Worm (Caenorhabditis elegans) whole organism, L4 larva: Measurements from ENCODE around the gene anmt-3.
A peak's percentile ranks its signal among the peaks of the same experiment; 100 is the strongest.

Experiments used
- F37D6.2 ChIP-seq: sonication (generic microtip); optimal IDR thresholded peaks from 2 replicates; lab custom pipeline; 2016; ENCODE audit warnings: mild to moderate bottlenecking, missing genetic modification characterization, missing compliant biosample characterization
- T26A8.4 ChIP-seq: fragments of 200-800 bp; sonication (Bioruptor generic); IDR thresholded peaks from 2 replicates; pipeline ENCODE4 v1.3.6; 2022; ENCODE audit warnings: missing genetic modification characterization, missing compliant biosample characterization
- Y105C5A.15 ChIP-seq: fragments of 200-800 bp; sonication (Bioruptor generic); IDR thresholded peaks from 2 replicates; pipeline ENCODE4 v1.3.6; 2022; ENCODE audit warnings: missing genetic modification characterization, missing compliant biosample characterization
- Y48G9A.11 ChIP-seq: fragments of 200-800 bp; sonication (Bioruptor generic); IDR thresholded peaks from 2 replicates; pipeline ENCODE4 v1.3.6; 2022; ENCODE audit warnings: missing genetic modification reagents, missing genetic modification characterization, missing compliant biosample characterization
- ZK337.2 ChIP-seq: fragments of 200-800 bp; sonication (Bioruptor generic); IDR thresholded peaks from 2 replicates; pipeline ENCODE4 v1.3.6; 2022; ENCODE audit warnings: missing genetic modification reagents, missing genetic modification characterization, missing compliant biosample characterization
- aha-1 ChIP-seq: fragments of 150-350 bp; peaks from one replicate; lab custom pipeline; 2014; ENCODE audit warnings: missing biosample characterization, missing genetic modification characterization
- ama-1 ChIP-seq: fragments of 150-350 bp; optimal IDR thresholded peaks from 2 replicates; lab custom pipeline; 2014; ENCODE audit warnings: inconsistent platforms, mixed read lengths
- arid-1 ChIP-seq: fragments of 200-800 bp; sonication (Bioruptor generic); conservative IDR thresholded peaks from 2 replicates; pipeline ENCODE4 v1.3.6; 2022; ENCODE audit warnings: missing genetic modification reagents, missing genetic modification characterization, missing compliant biosample characterization
- attf-4 ChIP-seq: sonication (generic microtip); optimal IDR thresholded peaks from 3 replicates; lab custom pipeline; 2017; ENCODE audit warnings: missing biosample characterization, missing genetic modification characterization
- ceh-28 ChIP-seq: fragments of 150-350 bp; optimal IDR thresholded peaks from 2 replicates; lab custom pipeline; 2014; ENCODE audit warnings: missing biosample characterization, missing genetic modification reagents, missing genetic modification characterization
- ceh-32 ChIP-seq: sonication (generic microtip); optimal IDR thresholded peaks from 2 replicates; lab custom pipeline; 2016; ENCODE audit warnings: mild to moderate bottlenecking, missing genetic modification characterization, missing compliant biosample characterization; ENCODE audit not compliant: poor library complexity
- ces-1 ChIP-seq: fragments of 150-350 bp; sonication (generic microtip); optimal IDR thresholded peaks from 4 replicates; lab custom pipeline; 2014; ENCODE audit warnings: missing biosample characterization, missing genetic modification reagents, missing genetic modification characterization
- dmd-6 ChIP-seq: fragments of 200-800 bp; sonication (Bioruptor generic); IDR thresholded peaks from 2 replicates; pipeline ENCODE4 v1.3.6; 2022; ENCODE audit warnings: missing genetic modification reagents, missing genetic modification characterization, missing compliant biosample characterization
- dmd-9 ChIP-seq: fragments of 200-800 bp; sonication (Bioruptor generic); IDR thresholded peaks from 2 replicates; pipeline ENCODE4 v1.3.6; 2022; ENCODE audit warnings: missing genetic modification reagents, missing genetic modification characterization, missing compliant biosample characterization
- egl-43 ChIP-seq: fragments of 200-800 bp; sonication (Bioruptor generic); IDR thresholded peaks from 2 replicates; pipeline ENCODE4 v1.3.6; 2022; ENCODE audit warnings: missing genetic modification reagents, missing genetic modification characterization, missing compliant biosample characterization
- fkh-10 ChIP-seq: fragments of 150-350 bp; optimal IDR thresholded peaks from 2 replicates; lab custom pipeline; 2014; ENCODE audit warnings: missing biosample characterization, missing genetic modification reagents, missing genetic modification characterization
- hlh-11 ChIP-seq: fragments of 200-800 bp; sonication (Bioruptor generic); optimal IDR thresholded peaks from 2 replicates; lab custom pipeline; 2018; ENCODE audit warnings: mild to moderate bottlenecking, missing genetic modification characterization, missing compliant biosample characterization
- jun-1 ChIP-seq: fragments of 150-350 bp; optimal IDR thresholded peaks from 2 replicates; lab custom pipeline; 2014; ENCODE audit warnings: missing biosample characterization, missing genetic modification reagents, missing genetic modification characterization
- lin-15B ChIP-seq: fragments of 150-350 bp; sonication (generic microtip); optimal IDR thresholded peaks from 3 replicates; lab custom pipeline; 2014; ENCODE audit warnings: missing biosample characterization, missing genetic modification characterization
- lin-38 ChIP-seq: fragments of 200-800 bp; sonication (Bioruptor generic); IDR thresholded peaks from 2 replicates; pipeline ENCODE4 v1.3.6; 2022; ENCODE audit warnings: missing genetic modification reagents, missing genetic modification characterization, missing compliant biosample characterization
- lsy-2 ChIP-seq, 2 experiments: fragments of 150-350 bp in 1 of 2; sonication (generic microtip) in 1 of 2; optimal IDR thresholded peaks; 2 replicates each; lab custom pipeline; 2014 to 2017; ENCODE audit warnings: missing biosample characterization in 2 of 2, missing genetic modification characterization in 2 of 2
- mdl-1 ChIP-seq, 2 experiments: fragments of 150-350 bp in 1 of 2; sonication (generic microtip) in 1 of 2; optimal IDR thresholded peaks; 2 replicates each; lab custom pipeline; 2014 to 2017; ENCODE audit warnings: missing biosample characterization in 2 of 2, missing genetic modification characterization in 2 of 2
- mdt-29 ChIP-seq: fragments of 200-800 bp; sonication (Bioruptor generic); IDR thresholded peaks from 2 replicates; pipeline ENCODE4 v1.3.6; 2022; ENCODE audit warnings: missing genetic modification reagents, missing genetic modification characterization, missing compliant biosample characterization
- mes-2 ChIP-seq: sonication (generic microtip); optimal IDR thresholded peaks from 2 replicates; lab custom pipeline; 2016; ENCODE audit warnings: missing genotype, mild to moderate bottlenecking, missing genetic modification characterization, missing compliant biosample characterization; ENCODE audit not compliant: poor library complexity, severe bottlenecking
- nhr-11 ChIP-seq: fragments of 150-350 bp; optimal IDR thresholded peaks from 2 replicates; lab custom pipeline; 2014; ENCODE audit warnings: missing biosample characterization, missing genetic modification characterization
- nhr-111 ChIP-seq: fragments of 200-800 bp; sonication (Bioruptor generic); optimal IDR thresholded peaks from 2 replicates; lab custom pipeline; 2018; ENCODE audit warnings: mild to moderate bottlenecking, missing genetic modification characterization, missing compliant biosample characterization
- nhr-28 ChIP-seq: fragments of 150-350 bp; optimal IDR thresholded peaks from 2 replicates; lab custom pipeline; 2014; ENCODE audit warnings: missing biosample characterization, missing genetic modification characterization
- nhr-6 ChIP-seq: fragments of 150-350 bp; optimal IDR thresholded peaks from 2 replicates; lab custom pipeline; 2014; ENCODE audit warnings: missing biosample characterization, missing genetic modification characterization
- nhr-76 ChIP-seq: fragments of 150-350 bp; optimal IDR thresholded peaks from 2 replicates; lab custom pipeline; 2014; ENCODE audit warnings: missing biosample characterization, missing genetic modification characterization
- nhr-77 ChIP-seq: fragments of 150-350 bp; optimal IDR thresholded peaks from 2 replicates; lab custom pipeline; 2014; ENCODE audit warnings: missing biosample characterization, missing genetic modification characterization
- pha-4 ChIP-seq, 2 experiments: fragments of 150-350 bp in 1 of 2; fragments of 200-800 bp in 1 of 2; sonication (Bioruptor generic) in 1 of 2; IDR thresholded peaks in 1 of 2; optimal IDR thresholded peaks in 1 of 2; 2 replicates each; pipeline versions ENCODE4 v1.3.6 to Lab custom; 2014 to 2022; ENCODE audit warnings: missing genetic modification characterization in 2 of 2, missing genetic modification reagents in 2 of 2, missing biosample characterization in 1 of 2, missing compliant biosample characterization in 1 of 2
- pqm-1 ChIP-seq: sonication (generic microtip); optimal IDR thresholded peaks from 2 replicates; lab custom pipeline; 2017; ENCODE audit warnings: missing biosample characterization, missing genetic modification characterization
- set-16 ChIP-seq: fragments of 200-800 bp; sonication (Bioruptor generic); IDR thresholded peaks from 2 replicates; pipeline ENCODE4 v1.3.6; 2022; ENCODE audit warnings: missing genetic modification reagents, missing genetic modification characterization, missing compliant biosample characterization
- snpc-1.2 ChIP-seq: fragments of 200-800 bp; sonication (Bioruptor generic); IDR thresholded peaks from 2 replicates; pipeline ENCODE4 v1.3.6; 2022; ENCODE audit warnings: missing genetic modification reagents, missing genetic modification characterization, missing compliant biosample characterization
- spr-1 ChIP-seq: sonication (generic microtip); optimal IDR thresholded peaks from 2 replicates; lab custom pipeline; 2016; ENCODE audit warnings: mild to moderate bottlenecking, missing genetic modification characterization, missing compliant biosample characterization
- unc-130 ChIP-seq: sonication (generic microtip); optimal IDR thresholded peaks from 2 replicates; lab custom pipeline; 2016; ENCODE audit warnings: missing genetic modification reagents, missing genetic modification characterization, missing compliant biosample characterization
- unc-39 ChIP-seq: sonication (generic microtip); optimal IDR thresholded peaks from 2 replicates; lab custom pipeline; 2017; ENCODE audit warnings: missing biosample characterization, missing genetic modification characterization
- unc-62 ChIP-seq, 3 experiments: fragments of 150-350 bp in 1 of 3; sonication (generic microtip); optimal IDR thresholded peaks in 2 of 3; peaks in 1 of 3; 1 replicate in 1 of 3; 2 replicates in 2 of 3; lab custom pipeline; 2014 to 2017; ENCODE audit warnings: missing biosample characterization in 3 of 3, missing genetic modification characterization in 3 of 3, missing genetic modification reagents in 3 of 3, missing genotype in 1 of 3
- zag-1 ChIP-seq: fragments of 150-350 bp; optimal IDR thresholded peaks from 2 replicates; lab custom pipeline; 2014; ENCODE audit warnings: missing biosample characterization, missing genetic modification characterization
- zfp-2 ChIP-seq: sonication (generic microtip); optimal IDR thresholded peaks from 2 replicates; lab custom pipeline; 2016; ENCODE audit warnings: mild to moderate bottlenecking, missing genetic modification characterization, missing compliant biosample characterization
- ztf-7 ChIP-seq: fragments of 150-350 bp; optimal IDR thresholded peaks from 2 replicates; lab custom pipeline; 2014; ENCODE audit warnings: missing biosample characterization, missing genetic modification characterization

anmt-3 gene

DNA sequence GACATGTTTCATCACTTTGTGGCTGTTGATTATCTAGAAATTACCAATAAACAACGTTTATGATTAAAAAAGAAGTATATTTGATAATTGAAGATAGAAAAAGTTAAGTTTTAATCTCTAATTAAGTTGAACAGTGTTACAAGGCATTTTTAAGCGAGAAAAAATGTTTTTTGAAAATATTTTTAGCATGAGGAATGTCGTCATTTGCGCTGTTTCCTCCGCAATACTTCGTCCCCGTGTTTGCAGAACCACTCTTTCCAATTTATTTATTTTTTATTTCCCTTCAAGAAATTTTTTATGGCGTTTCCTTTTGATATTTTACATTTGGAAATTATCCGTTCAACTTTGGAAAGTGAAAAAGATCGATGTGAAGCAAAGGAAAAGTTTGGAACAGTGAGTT, 33.5 kb upstream of the anmt-3 start, which contains the start of the genes rde-1 and trpp-6:
Gene rde-1, minus strand, starts transcription at position 33 of the 400 bp plus-strand sequence.
Gene trpp-6, plus strand, starts transcription at position 286 of the 400 bp plus-strand sequence.
- TF ChIP-seq snpc-1.2 (GFP tag; lab: Robert Waterston, UW) (no peak), aha-1 (tag; lab: Kevin White, UChicago) (peak; percentile 70)
- TF ChIP-seq, all 104 proteins: peak for 1

DNA sequence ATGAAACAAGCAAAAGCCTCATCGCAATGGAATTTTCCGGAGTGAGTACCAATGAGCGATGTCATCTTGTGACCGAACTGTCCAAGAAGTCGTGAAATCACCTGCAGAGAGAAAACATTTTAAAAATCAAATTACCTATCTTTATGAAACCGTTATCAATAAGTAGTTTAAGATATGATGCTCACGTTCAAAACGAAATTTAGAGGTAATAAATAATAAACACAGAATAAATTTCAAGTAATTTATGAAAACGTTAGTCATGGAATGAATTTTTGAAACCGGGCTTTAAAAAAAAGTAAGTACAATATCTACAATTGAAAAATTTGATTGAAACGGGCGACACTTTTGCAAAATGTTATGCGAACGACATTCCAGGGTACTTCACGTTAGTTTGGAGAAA, 29.6 kb upstream of the anmt-3 start, which contains the start of gene C27H6.8:
Gene C27H6.8, minus strand, starts transcription at position 101 of the 400 bp plus-strand sequence.
- TF ChIP-seq lin-38 (GFP tag; lab: Robert Waterston, UW): no peak
- no peak for TF ChIP-seq nhr-77 (tag; lab: Kevin White, UChicago)
- no peak for TF ChIP-seq pqm-1 (tag; lab: Kevin White, UChicago)
- TF ChIP-seq mes-2 (tag; lab: Kevin White, UChicago): no peak
- no peak for TF ChIP-seq nhr-6 (tag; lab: Kevin White, UChicago)
- no peak for TF ChIP-seq ama-1 (lab: Kevin White, UChicago)
- TF ChIP-seq mdl-1 (tag; optimal IDR thresholded peaks at IDR 0.05; lab: Kevin White, UChicago): no peak
- TF ChIP-seq pha-4 (GFP tag; IDR thresholded peaks at IDR 0.05; lab: Robert Waterston, UW): no peak
- TF ChIP-seq pha-4 (tag; optimal IDR thresholded peaks at IDR 0.05; lab: Kevin White, UChicago): no peak
- TF ChIP-seq T26A8.4 (GFP tag; lab: Robert Waterston, UW): no peak
- no peak for TF ChIP-seq F37D6.2 (tag; lab: Kevin White, UChicago)
- no peak for TF ChIP-seq ZK337.2 (GFP tag; lab: Robert Waterston, UW)
- no peak for TF ChIP-seq ceh-28 (tag; lab: Kevin White, UChicago)

DNA sequence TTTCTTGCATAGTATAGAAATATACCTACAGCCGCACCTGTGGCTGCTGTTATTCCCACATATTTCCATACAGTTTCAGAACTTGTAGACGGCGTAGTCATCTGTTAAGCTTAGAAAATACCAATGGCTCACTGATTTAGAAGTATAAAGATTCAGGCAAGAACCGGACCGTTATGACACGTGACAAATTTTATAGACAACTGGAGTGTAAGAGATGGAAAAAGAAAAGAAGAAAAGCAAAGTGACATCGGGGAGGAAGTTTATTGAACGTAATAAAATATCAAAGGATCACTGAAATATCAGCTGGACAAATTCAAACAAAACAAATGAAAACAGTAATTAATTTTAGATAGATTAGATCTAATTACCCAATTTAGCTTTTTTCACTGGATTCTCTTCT, 28.0 kb upstream of the anmt-3 start, which contains the start of gene rmd-2:
Gene rmd-2, minus strand, starts transcription at position 101 of the 400 bp plus-strand sequence.
- TF ChIP-seq hlh-11 (tag; lab: Kevin White, UChicago): peak; percentile 28
- no peak for TF ChIP-seq unc-39 (tag; lab: Kevin White, UChicago)
- TF ChIP-seq nhr-28 (tag; lab: Kevin White, UChicago): no peak
- TF ChIP-seq zfp-2 (tag; lab: Kevin White, UChicago): no peak

DNA sequence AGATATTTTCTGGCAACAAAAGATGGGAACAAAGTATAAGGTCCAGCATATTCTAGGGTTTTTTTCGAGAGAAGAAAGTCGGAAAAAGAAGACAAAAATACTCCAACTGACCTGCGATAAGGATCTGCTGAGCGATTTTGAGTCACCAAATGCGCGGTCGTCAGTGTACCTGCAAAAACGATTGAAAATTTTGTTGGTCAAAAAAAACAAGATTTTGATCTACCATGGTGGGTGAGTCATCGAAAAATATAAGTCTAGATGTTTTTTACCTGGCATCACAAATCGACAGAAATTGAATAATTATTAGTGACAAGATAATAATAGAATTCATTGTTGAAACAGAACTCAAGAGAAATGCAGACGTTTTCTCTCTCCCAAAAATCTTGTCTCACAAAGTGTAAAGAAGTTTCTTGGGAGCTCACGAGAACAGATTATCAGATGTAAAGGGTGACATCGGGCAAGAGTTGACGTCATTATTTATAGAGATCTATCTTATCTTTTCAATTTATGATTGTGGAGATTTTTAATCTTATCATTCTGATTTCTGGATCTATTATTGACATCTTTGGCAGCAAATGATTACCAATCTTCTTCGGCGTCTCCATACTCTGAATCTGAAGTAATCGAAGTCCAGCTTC, 27.2 kb upstream of the anmt-3 start:
- no peak for TF ChIP-seq Y48G9A.11 (GFP tag; lab: Robert Waterston, UW)
- TF ChIP-seq ces-1 (GFP tag; lab: Kevin White, UChicago): no peak
- no peak for TF ChIP-seq unc-130 (GFP tag; lab: Kevin White, UChicago)
- no peak for TF ChIP-seq Y105C5A.15
- TF ChIP-seq jun-1 (tag; lab: Kevin White, UChicago): no peak
- no peak for TF ChIP-seq egl-43 (GFP tag; lab: Robert Waterston, UW)
- TF ChIP-seq unc-62 (GFP tag; optimal IDR thresholded peaks at IDR 0.05 in 1 of 2; lab: Kevin White, UChicago): peak in 1 of 2 experiments; percentile 97
- TF ChIP-seq unc-62 (tag; optimal IDR thresholded peaks at IDR 0.05; lab: Kevin White, UChicago): no peak
- TF ChIP-seq nhr-11 (tag; lab: Kevin White, UChicago): peak; percentile 21
- no peak for TF ChIP-seq spr-1 (tag; lab: Kevin White, UChicago)
- no peak for TF ChIP-seq ceh-32
- no peak for TF ChIP-seq zfp-2 (tag; lab: Kevin White, UChicago)
- TF ChIP-seq nhr-111 (GFP tag; lab: Kevin White, UChicago): no peak
- TF ChIP-seq dmd-6 (GFP tag; lab: Robert Waterston, UW): no peak
- TF ChIP-seq attf-4 (tag; lab: Kevin White, UChicago): no peak
- no peak for TF ChIP-seq dmd-9 (GFP tag; lab: Robert Waterston, UW)
- TF ChIP-seq arid-1 (GFP tag; lab: Robert Waterston, UW): no peak
- no peak for TF ChIP-seq zag-1 (tag; lab: Kevin White, UChicago)
- TF ChIP-seq set-16 (GFP tag; lab: Robert Waterston, UW): no peak
- no peak for TF ChIP-seq lsy-2 (tag; optimal IDR thresholded peaks at IDR 0.05; lab: Kevin White, UChicago)
- no peak for TF ChIP-seq unc-39 (tag; lab: Kevin White, UChicago)
- no peak for TF ChIP-seq lin-15B (tag; lab: Kevin White, UChicago)
- no peak for TF ChIP-seq fkh-10 (GFP tag; lab: Kevin White, UChicago)
- no peak for TF ChIP-seq mdt-29
- no peak for TF ChIP-seq nhr-76 (tag; lab: Kevin White, UChicago)
- TF ChIP-seq ztf-7 (tag; lab: Kevin White, UChicago): no peak
- peak; percentile 11 for TF ChIP-seq hlh-11 (tag; lab: Kevin White, UChicago)
- TF ChIP-seq aha-1 (tag; lab: Kevin White, UChicago): no peak
